Worm (Caenorhabditis elegans) whole organism, L3 larva: Measurements from ENCODE around the gene W06G6.2.

ENCODE experiments used
- R02D3.7 ChIP-seq: fragments of 150-350 bp; optimal IDR thresholded peaks from 2 replicates; lab custom pipeline; 2014; ENCODE audit warnings: missing biosample characterization, missing genetic modification characterization
- ceh-28 ChIP-seq: fragments of 150-350 bp; optimal IDR thresholded peaks from 2 replicates; lab custom pipeline; 2014; ENCODE audit warnings: missing biosample characterization, missing genetic modification reagents, missing genetic modification characterization
- ceh-82 ChIP-seq: fragments of 150-350 bp; optimal IDR thresholded peaks from 2 replicates; lab custom pipeline; 2014; ENCODE audit warnings: missing biosample characterization, missing genetic modification characterization
- ceh-9 ChIP-seq: sonication (generic microtip); optimal IDR thresholded peaks from 2 replicates; lab custom pipeline; 2018; ENCODE audit warnings: missing biosample characterization, missing genetic modification characterization
- daf-12 ChIP-seq: fragments of 150-350 bp; optimal IDR thresholded peaks from 2 replicates; lab custom pipeline; 2014; ENCODE audit warnings: missing biosample characterization, missing genetic modification reagents, missing genetic modification characterization
- egl-5 ChIP-seq: fragments of 150-350 bp; optimal IDR thresholded peaks from 2 replicates; lab custom pipeline; 2017; ENCODE audit warnings: missing biosample characterization, missing genetic modification reagents, missing genetic modification characterization, inconsistent platforms
- elt-1 ChIP-seq: fragments of 150-350 bp; optimal IDR thresholded peaks from 2 replicates; lab custom pipeline; 2014; ENCODE audit warnings: missing biosample characterization, missing genetic modification characterization
- elt-2 ChIP-seq: sonication (generic microtip); optimal IDR thresholded peaks from 2 replicates; lab custom pipeline; 2016; ENCODE audit warnings: missing genetic modification reagents, mild to moderate bottlenecking, missing genetic modification characterization, missing compliant biosample characterization
- elt-3 ChIP-seq, 3 experiments: fragments of 150-350 bp in 1 of 3; sonication (generic microtip) in 2 of 3; optimal IDR thresholded peaks; 2 replicates in 2 of 3; 4 replicates in 1 of 3; lab custom pipeline; 2014 to 2017; ENCODE audit warnings: missing biosample characterization in 3 of 3, missing genetic modification characterization in 3 of 3
- jun-1 ChIP-seq: fragments of 150-350 bp; optimal IDR thresholded peaks from 2 replicates; lab custom pipeline; 2014; ENCODE audit warnings: missing biosample characterization, missing genetic modification reagents, missing genetic modification characterization
- lsy-12 ChIP-seq: sonication (generic microtip); optimal IDR thresholded peaks from 2 replicates; lab custom pipeline; 2016; ENCODE audit warnings: mild to moderate bottlenecking, missing genetic modification characterization, missing compliant biosample characterization
- nhr-11 ChIP-seq: fragments of 150-350 bp; optimal IDR thresholded peaks from 2 replicates; lab custom pipeline; 2014; ENCODE audit warnings: missing biosample characterization, missing genetic modification characterization
- nhr-23 ChIP-seq: fragments of 150-350 bp; optimal IDR thresholded peaks from 2 replicates; lab custom pipeline; 2014; ENCODE audit warnings: missing biosample characterization, missing genetic modification reagents, missing genetic modification characterization
- nhr-237 ChIP-seq: fragments of 150-350 bp; optimal IDR thresholded peaks from 2 replicates; lab custom pipeline; 2014; ENCODE audit warnings: missing biosample characterization, missing genetic modification characterization
- nhr-43 ChIP-seq: sonication (generic microtip); optimal IDR thresholded peaks from 2 replicates; lab custom pipeline; 2016; ENCODE audit warnings: mild to moderate bottlenecking, missing genetic modification characterization, missing compliant biosample characterization; ENCODE audit not compliant: poor library complexity, severe bottlenecking
- pha-4 ChIP-seq: fragments of 150-350 bp; optimal IDR thresholded peaks from 2 replicates; lab custom pipeline; 2014; ENCODE audit warnings: missing biosample characterization, missing genetic modification reagents, missing genetic modification characterization
- sea-2 ChIP-seq: fragments of 150-350 bp; sonication (generic microtip); optimal IDR thresholded peaks from 4 replicates; lab custom pipeline; 2014; ENCODE audit warnings: missing biosample characterization, missing genetic modification reagents, missing genetic modification characterization
- unc-62 ChIP-seq: fragments of 150-350 bp; sonication (generic microtip); optimal IDR thresholded peaks from 4 replicates; lab custom pipeline; 2014; ENCODE audit warnings: missing biosample characterization, missing genetic modification reagents, missing genetic modification characterization
- ztf-4 ChIP-seq: fragments of 150-350 bp; optimal IDR thresholded peaks from 2 replicates; lab custom pipeline; 2014; ENCODE audit warnings: missing biosample characterization, missing genetic modification characterization

W06G6.2 gene

DNA sequence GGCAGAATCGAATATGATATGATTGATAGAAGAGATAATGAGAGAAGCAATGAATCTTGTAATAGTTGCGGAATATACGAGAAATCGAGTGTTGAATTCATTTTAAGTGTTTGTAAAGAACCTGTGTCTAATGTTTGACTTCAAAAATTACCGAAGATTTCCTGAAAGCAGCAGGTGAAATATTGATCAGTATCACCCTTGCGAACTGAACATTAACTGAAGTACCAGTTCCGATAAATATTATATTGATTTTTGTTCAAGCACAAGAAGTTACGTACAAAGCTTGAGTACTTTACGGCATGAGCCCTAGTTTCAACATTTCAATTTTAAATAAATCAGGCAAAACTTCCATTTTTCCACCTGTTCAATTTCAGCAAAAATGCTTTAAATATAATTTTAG lies 50.1 kb downstream of the W06G6.2 start, which contains the start of gene srz-103:
TSS of gene srz-103 (minus strand) at position 101 of the 400 bp plus-strand sequence.
- TF ChIP-seq ceh-82 (tag; lab: Kevin White, UChicago): no peak
- no peak for TF ChIP-seq unc-62 (GFP tag; lab: Kevin White, UChicago)
- TF ChIP-seq pha-4 (tag; lab: Kevin White, UChicago): no peak
- no peak for TF ChIP-seq elt-2 (tag; lab: Kevin White, UChicago)
- no peak for TF ChIP-seq nhr-11 (tag; lab: Kevin White, UChicago)
- no peak for TF ChIP-seq sea-2 (GFP tag; lab: Kevin White, UChicago)
- TF ChIP-seq lsy-12 (tag; lab: Kevin White, UChicago): no peak
- TF ChIP-seq ztf-4 (tag; lab: Kevin White, UChicago): no peak
- no peak for TF ChIP-seq daf-12 (tag; lab: Kevin White, UChicago)
- TF ChIP-seq ceh-9 (tag; lab: Kevin White, UChicago): no peak
- TF ChIP-seq jun-1: no peak
- TF ChIP-seq elt-1: no peak
- no peak for TF ChIP-seq nhr-237 (tag; lab: Kevin White, UChicago)
- TF ChIP-seq ceh-28 (tag; lab: Kevin White, UChicago): no peak
- TF ChIP-seq nhr-43: no peak
- TF ChIP-seq nhr-23 (tag; lab: Kevin White, UChicago): no peak
- no peak for TF ChIP-seq R02D3.7
- no peak for TF ChIP-seq egl-5 (tag; lab: Kevin White, UChicago)
- no peak for TF ChIP-seq elt-3 (tag; optimal IDR thresholded peaks at IDR 0.05; lab: Kevin White, UChicago)
